Worm (Caenorhabditis elegans) whole organism, L1 larva: ENCODE measurements around the gene fbxb-87.

Experiments
- ama-1 ChIP-seq: fragments of 150-350 bp; optimal IDR thresholded peaks from 2 replicates; lab custom pipeline; 2014
- egl-27 ChIP-seq, 2 experiments: fragments of 150-350 bp in 1 of 2; sonication (generic microtip); optimal IDR thresholded peaks; 3 replicates each; lab custom pipeline; 2017 to 2018; ENCODE audit warnings: missing biosample characterization in 2 of 2, missing genetic modification characterization in 2 of 2, missing genetic modification reagents in 2 of 2
- elt-3 ChIP-seq, 6 experiments: fragments of 150-350 bp in 1 of 6; sonication (generic microtip); optimal IDR thresholded peaks; 2 replicates each; lab custom pipeline; 2017 to 2018; ENCODE audit warnings: missing biosample characterization in 6 of 6, missing genetic modification characterization in 6 of 6, inconsistent platforms in 1 of 6
- ets-5 ChIP-seq: fragments of 200-800 bp; sonication (Bioruptor generic); IDR thresholded peaks from 2 replicates; pipeline ENCODE4 v1.3.6; 2022; ENCODE audit warnings: missing genetic modification characterization, missing compliant biosample characterization
- lin-35 ChIP-seq, 2 experiments: fragments of 150-350 bp; optimal IDR thresholded peaks; 2 replicates each; lab custom pipeline; 2014; ENCODE audit warnings: missing biosample characterization in 2 of 2, missing genetic modification characterization in 2 of 2, missing genetic modification reagents in 2 of 2
- lsy-2 ChIP-seq, 2 experiments: fragments of 150-350 bp; optimal IDR thresholded peaks; 2 replicates each; lab custom pipeline; 2014; ENCODE audit warnings: missing biosample characterization in 2 of 2, missing genetic modification characterization in 2 of 2
- mdl-1 ChIP-seq, 2 experiments: fragments of 150-350 bp; optimal IDR thresholded peaks; 2 replicates each; lab custom pipeline; 2014 to 2017; ENCODE audit warnings: missing biosample characterization in 2 of 2, missing genetic modification characterization in 2 of 2, inconsistent platforms in 1 of 2
- sptf-1 ChIP-seq: fragments of 150-350 bp; optimal IDR thresholded peaks from 2 replicates; lab custom pipeline; 2014; ENCODE audit warnings: missing biosample characterization, missing genetic modification characterization
- unc-62 ChIP-seq: fragments of 150-350 bp; optimal IDR thresholded peaks from 2 replicates; lab custom pipeline; 2014; ENCODE audit warnings: missing biosample characterization, missing genetic modification reagents, missing genetic modification characterization

- TF ChIP-seq sptf-1 (tag; lab: Kevin White, UChicago) (no peak), ets-5 (GFP tag; lab: Robert Waterston, UW) (no peak), elt-3 (tag; optimal IDR thresholded peaks at IDR 0.05; lab: Kevin White, UChicago) (no peak), unc-62 (no peak), lin-35 (GFP tag; optimal IDR thresholded peaks at IDR 0.05; lab: Kevin White, UChicago) (no peak), ama-1 (lab: Kevin White, UChicago) (no peak), mdl-1 (tag; optimal IDR thresholded peaks at IDR 0.05; lab: Kevin White, UChicago) (no peak), lsy-2 (tag; optimal IDR thresholded peaks at IDR 0.05; lab: Kevin White, UChicago) (no peak), egl-27 (tag; optimal IDR thresholded peaks at IDR 0.05; lab: Kevin White, UChicago) (no peak)
Observed at ce11 chrIII:10894220-10894619, at the start of gene fbxb-87.
